Worm (Caenorhabditis elegans) whole organism, late embryonic: ENCODE results near the gene ZK177.1.

ENCODE experiments used
- ama-1 ChIP-seq: fragments of 150-350 bp; optimal IDR thresholded peaks from 2 replicates; lab custom pipeline; 2014
- ceh-48 ChIP-seq: sonication (generic microtip); optimal IDR thresholded peaks from 2 replicates; lab custom pipeline; 2016; ENCODE audit warnings: missing genetic modification characterization, inconsistent platforms, missing compliant biosample characterization
- ets-4 ChIP-seq: sonication (generic microtip); optimal IDR thresholded peaks from 2 replicates; lab custom pipeline; 2016; ENCODE audit warnings: missing genetic modification characterization, missing compliant biosample characterization
- odd-2 ChIP-seq: sonication (generic microtip); optimal IDR thresholded peaks from 2 replicates; lab custom pipeline; 2017; ENCODE audit warnings: antibody characterized with exemption, mild to moderate bottlenecking, missing genetic modification characterization, missing compliant biosample characterization
- tbx-2 ChIP-seq: sonication (generic microtip); optimal IDR thresholded peaks from 2 replicates; lab custom pipeline; 2016; ENCODE audit warnings: missing genetic modification characterization, missing compliant biosample characterization

- TF ChIP-seq tbx-2: no peak
- TF ChIP-seq odd-2: no peak
- TF ChIP-seq ama-1: no peak
- TF ChIP-seq ets-4 (tag; lab: Kevin White, UChicago): no peak
- TF ChIP-seq ceh-48 (tag; lab: Kevin White, UChicago): no peak
Observed at ce11 chrII:5553531-5553930, 25.6 kb downstream of the ZK177.1 start.
